Fruit fly (Drosophila melanogaster): Measurements from ENCODE around the gene comm3.
A peak's percentile ranks its signal among the peaks of the same experiment; 100 is the strongest.

comm3 gene

dm6 chr3L:15672800-15673199 lies 25.2 kb upstream of the comm3 start (continued):
- no peak for TF ChIP-seq CG3163 (GFP tag; optimal IDR thresholded peaks at IDR 0.05)
- TF ChIP-seq E2f1 (GFP tag; IDR thresholded peaks at IDR 0.05) = no peak
- no peak for TF ChIP-seq caup (GFP tag; optimal IDR thresholded peaks at IDR 0.05; ENCODE audit: severe bottlenecking)
- TF ChIP-seq CG43689 (GFP tag; IDR thresholded peaks at IDR 0.05) = no peak
- TF ChIP-seq CG6654 (GFP tag; optimal IDR thresholded peaks at IDR 0.05) = no peak
- peak in 1 of 2 experiments; percentile 27 for TF ChIP-seq eve (GFP tag; optimal IDR thresholded peaks at IDR 0.05)
- no peak for TF ChIP-seq CG3995 (GFP tag; optimal IDR thresholded peaks at IDR 0.05)
- no peak for TF ChIP-seq Optix (GFP tag; IDR thresholded peaks at IDR 0.05)
- no peak for TF ChIP-seq crol (GFP tag; IDR thresholded peaks at IDR 0.05)
- no peak for TF ChIP-seq scrt (GFP tag; optimal IDR thresholded peaks at IDR 0.05)
- peak; percentile 35; the same call in 1 of the 3 replicates for TF ChIP-seq zfh1 (GFP tag; IDR thresholded peaks at IDR 0.05)
- TF ChIP-seq CG17361 (GFP tag; IDR thresholded peaks at IDR 0.05) = peak; percentile 55; the same call in 2 of the 3 replicates
- TF ChIP-seq fd102C (GFP tag; optimal IDR thresholded peaks at IDR 0.05) = peak; percentile 36
- no peak for TF ChIP-seq MTF-1 (GFP tag; optimal IDR thresholded peaks at IDR 0.05; ENCODE audit: borderline replicate concordance)
- no peak for TF ChIP-seq CG7928 (GFP tag; optimal IDR thresholded peaks at IDR 0.05)
- no peak for TF ChIP-seq Ets97D (GFP tag; optimal IDR thresholded peaks at IDR 0.05)
- TF ChIP-seq slou (GFP tag; optimal IDR thresholded peaks at IDR 0.05) = no peak
- TF ChIP-seq pros (GFP tag; optimal IDR thresholded peaks at IDR 0.05) = no peak
- TF ChIP-seq MBD-R2 (GFP tag; IDR thresholded peaks at IDR 0.05) = no peak
- no peak for TF ChIP-seq gsb (GFP tag; IDR thresholded peaks at IDR 0.05)
- no peak for TF ChIP-seq CG14860 (GFP tag; IDR thresholded peaks at IDR 0.05; ENCODE audit: partially characterized antibody)
- no peak for TF ChIP-seq CG12155 (GFP tag; optimal IDR thresholded peaks at IDR 0.05)
- no peak for TF ChIP-seq sna (GFP tag; IDR thresholded peaks at IDR 0.05; ENCODE audit: partially characterized antibody)
- no peak for TF ChIP-seq run (tag; optimal IDR thresholded peaks at IDR 0.05)
- no peak for TF ChIP-seq Meics (GFP tag; optimal IDR thresholded peaks at IDR 0.05)
- TF ChIP-seq CG17568 (GFP tag; optimal IDR thresholded peaks at IDR 0.05) = no peak
- no peak for TF ChIP-seq kah (GFP tag; optimal IDR thresholded peaks at IDR 0.05)
- TF ChIP-seq Xbp1 (GFP tag; optimal IDR thresholded peaks at IDR 0.05) = peak; percentile 21
- TF ChIP-seq CG42726 (GFP tag; IDR thresholded peaks at IDR 0.05; ENCODE audit: partially characterized antibody) = no peak
- no peak for TF ChIP-seq Poxn (GFP tag; IDR thresholded peaks at IDR 0.05)
- TF ChIP-seq D19B (GFP tag; optimal IDR thresholded peaks at IDR 0.05) = no peak
- TF ChIP-seq CG13123 (GFP tag; optimal IDR thresholded peaks at IDR 0.05) = no peak
- peak; percentile 46 for TF ChIP-seq zen (tag; optimal IDR thresholded peaks at IDR 0.05)
- TF ChIP-seq dysf (GFP tag; IDR thresholded peaks at IDR 0.05) = no peak
- no peak for TF ChIP-seq Ravus (GFP tag; IDR thresholded peaks at IDR 0.05)
- no peak for TF ChIP-seq mirr (GFP tag; optimal IDR thresholded peaks at IDR 0.05)
- no peak for TF ChIP-seq z (GFP tag; IDR thresholded peaks at IDR 0.05)
- no peak for TF ChIP-seq CG13894 (tag; optimal IDR thresholded peaks at IDR 0.05)
- TF ChIP-seq CG10366 (GFP tag; IDR thresholded peaks at IDR 0.05) = no peak
- no peak for TF ChIP-seq Fer3 (tag; optimal IDR thresholded peaks at IDR 0.05)
- TF ChIP-seq nom (GFP tag; optimal IDR thresholded peaks at IDR 0.05) = no peak
- TF ChIP-seq wek (GFP tag; optimal IDR thresholded peaks at IDR 0.05) = no peak
- TF ChIP-seq tll (GFP tag; optimal IDR thresholded peaks at IDR 0.05) = no peak
- no peak for TF ChIP-seq CG7357 (GFP tag; IDR thresholded peaks at IDR 0.05)
